Worm (Caenorhabditis elegans): ENCODE results near the gene nep-5.

Gene nep-5

ce11 chrII:5458683-5459410 lies 29.1 kb upstream of the nep-5 start:
- TF ChIP-seq blmp-1 (tag; optimal IDR thresholded peaks at IDR 0.05): peak; percentile 99
- TF ChIP-seq elt-3 (tag; optimal IDR thresholded peaks at IDR 0.05): peak in 4 of 6 experiments; percentile 11 to 73 (median 32)
- TF ChIP-seq ceh-63 (GFP tag; optimal IDR thresholded peaks at IDR 0.05): no peak
- TF ChIP-seq ceh-82 (tag; optimal IDR thresholded peaks at IDR 0.05): no peak
- TF ChIP-seq mep-1 (tag; optimal IDR thresholded peaks at IDR 0.05): peak; percentile 5
- TF ChIP-seq snu-23 (GFP tag; optimal IDR thresholded peaks at IDR 0.05): peak; percentile 11
- peak; percentile 2 for TF ChIP-seq nhr-71 (tag; optimal IDR thresholded peaks at IDR 0.05)
- TF ChIP-seq lin-14 (GFP tag; optimal IDR thresholded peaks at IDR 0.05): peak; percentile 71
- peak; percentile 4 for TF ChIP-seq unc-130 (tag; optimal IDR thresholded peaks at IDR 0.05)
- TF ChIP-seq jun-1 (tag; optimal IDR thresholded peaks at IDR 0.05): no peak

DNA sequence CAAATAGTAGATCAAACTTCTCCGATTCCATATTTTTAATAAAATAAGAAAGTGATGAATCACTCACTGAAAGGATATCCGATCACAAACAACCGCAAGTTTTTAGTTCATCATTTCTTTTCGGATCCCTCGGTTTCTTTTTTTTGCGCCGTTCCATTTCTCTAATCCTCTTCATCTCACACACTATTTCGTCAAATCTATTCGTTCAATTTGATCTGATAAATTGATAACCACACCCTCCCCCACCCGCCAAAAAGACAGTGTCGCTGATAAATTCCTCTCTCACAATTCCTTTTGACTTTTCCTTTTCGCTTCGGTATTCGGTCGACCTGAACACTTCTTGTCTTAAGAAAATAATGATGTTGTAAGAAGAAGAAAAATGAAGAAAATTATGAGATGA lies 28.4 kb upstream of the nep-5 start:
- peak; percentile 90 for TF ChIP-seq blmp-1 (tag; optimal IDR thresholded peaks at IDR 0.05)
- TF ChIP-seq lin-14 (GFP tag; optimal IDR thresholded peaks at IDR 0.05): peak; percentile 37
- TF ChIP-seq hlh-4 (tag; optimal IDR thresholded peaks at IDR 0.05): no peak
- no peak for TF ChIP-seq jun-1 (tag; optimal IDR thresholded peaks at IDR 0.05)
- no peak for TF ChIP-seq mep-1 (tag; optimal IDR thresholded peaks at IDR 0.05)
- TF ChIP-seq nhr-71 (tag; optimal IDR thresholded peaks at IDR 0.05): no peak
- peak; percentile 3 for TF ChIP-seq nhr-85 (tag)
- no peak for TF ChIP-seq pag-3 (tag; optimal IDR thresholded peaks at IDR 0.05; ENCODE audit: borderline replicate concordance, insufficient read depth)
- peak in 1 of 6 experiments; percentile 58 for TF ChIP-seq elt-3 (tag; optimal IDR thresholded peaks at IDR 0.05)
- TF ChIP-seq nhr-28 (tag; optimal IDR thresholded peaks at IDR 0.05): no peak

DNA sequence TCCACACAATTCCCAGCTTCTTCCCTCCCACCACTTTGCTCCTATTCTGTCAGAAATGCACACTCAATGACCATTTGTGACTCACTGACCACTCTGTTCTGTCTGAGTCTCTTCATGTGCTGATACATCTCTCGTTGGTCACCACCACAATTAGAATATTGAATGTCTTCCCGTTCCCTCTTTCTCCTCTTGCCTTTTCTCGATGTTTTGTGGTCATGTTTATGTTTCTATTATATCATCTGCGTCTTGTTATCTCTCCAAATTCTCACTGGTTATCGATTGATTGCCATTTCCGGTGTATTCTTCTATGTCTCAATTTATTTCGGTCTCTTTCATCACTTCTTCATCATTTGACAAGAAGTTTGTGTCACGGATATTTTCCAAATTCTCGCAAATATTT lies 27.0 kb upstream of the nep-5 start:
- peak; percentile 62 for TF ChIP-seq blmp-1 (tag; optimal IDR thresholded peaks at IDR 0.05)
- TF ChIP-seq nhr-77 (tag; optimal IDR thresholded peaks at IDR 0.05): no peak
- no peak for TF ChIP-seq nhr-12 (tag; optimal IDR thresholded peaks at IDR 0.05)
- TF ChIP-seq ets-5 (GFP tag; IDR thresholded peaks at IDR 0.05): no peak
- no peak for TF ChIP-seq dpl-1 (GFP tag; optimal IDR thresholded peaks at IDR 0.05)
- no peak for TF ChIP-seq mdl-1 (tag; optimal IDR thresholded peaks at IDR 0.05)
- TF ChIP-seq nhr-84 (tag; optimal IDR thresholded peaks at IDR 0.05): no peak
- no peak for TF ChIP-seq sptf-1 (tag; optimal IDR thresholded peaks at IDR 0.05)
- TF ChIP-seq mep-1 (tag; optimal IDR thresholded peaks at IDR 0.05): no peak
- peak; percentile 33 for TF ChIP-seq nhr-85 (tag)
- no peak for TF ChIP-seq aha-1 (tag; optimal IDR thresholded peaks at IDR 0.05)
- TF ChIP-seq snpc-4 (tag; optimal IDR thresholded peaks at IDR 0.05): no peak
- TF ChIP-seq egl-13 (tag; optimal IDR thresholded peaks at IDR 0.05): no peak
- TF ChIP-seq egl-27 (tag; optimal IDR thresholded peaks at IDR 0.05): no peak
- TF ChIP-seq elt-3 (tag; optimal IDR thresholded peaks at IDR 0.05): peak in 1 of 6 experiments; percentile 43
- TF ChIP-seq pag-3 (tag; optimal IDR thresholded peaks at IDR 0.05; ENCODE audit: borderline replicate concordance, insufficient read depth): no peak
- TF ChIP-seq hlh-4 (tag; optimal IDR thresholded peaks at IDR 0.05): no peak
- TF ChIP-seq lin-14 (GFP tag; optimal IDR thresholded peaks at IDR 0.05): peak; percentile 15
- no peak for TF ChIP-seq fos-1 (tag; optimal IDR thresholded peaks at IDR 0.05)

DNA sequence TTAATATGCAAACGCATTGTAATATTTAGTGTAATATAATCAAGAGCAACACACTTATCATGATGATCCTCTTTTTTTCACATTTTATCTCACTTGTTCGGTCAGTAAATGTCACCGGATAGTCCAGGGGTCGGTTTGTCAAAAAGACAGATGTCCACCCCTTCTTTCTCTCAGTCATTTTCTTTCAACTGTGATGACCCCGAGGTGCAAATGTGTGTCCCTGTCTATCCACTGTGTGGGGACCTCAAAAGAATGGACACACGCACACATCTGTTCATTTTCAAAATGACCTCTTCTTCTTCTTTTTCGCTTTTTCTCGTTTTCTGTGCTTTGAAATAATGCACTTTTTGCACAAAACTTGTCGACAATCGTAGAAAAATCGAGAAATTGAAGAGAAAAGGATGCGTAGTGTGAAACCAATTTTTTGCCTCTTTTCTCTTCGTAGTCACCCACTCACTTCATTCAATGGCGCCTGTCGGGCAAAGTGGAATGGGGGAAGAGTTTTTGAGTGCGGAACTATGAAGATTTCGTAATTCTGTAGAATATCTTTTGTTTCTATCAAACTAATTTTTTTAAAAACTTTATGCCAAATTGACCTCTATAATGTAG lies 24.1 kb upstream of the nep-5 start:
- TF ChIP-seq hlh-4 (tag; optimal IDR thresholded peaks at IDR 0.05) (no peak), ztf-4 (tag; optimal IDR thresholded peaks at IDR 0.05) (no peak), ceh-88 (GFP tag; IDR thresholded peaks at IDR 0.05) (no peak), lin-14 (GFP tag; optimal IDR thresholded peaks at IDR 0.05) (peak; percentile 65), dsc-1 (tag; optimal IDR thresholded peaks at IDR 0.05) (peak; percentile 24), rnt-1 (tag; optimal IDR thresholded peaks at IDR 0.05) (peak; percentile 6), blmp-1 (tag; optimal IDR thresholded peaks at IDR 0.05) (peak; percentile 70), mab-9 (GFP tag; IDR thresholded peaks at IDR 0.05) (no peak), nhr-71 (tag; optimal IDR thresholded peaks at IDR 0.05) (peak; percentile 7), F16B12.6 (tag; optimal IDR thresholded peaks at IDR 0.05) (no peak), fkh-10 (GFP tag; optimal IDR thresholded peaks at IDR 0.05) (peak; percentile 23), fkh-4 (tag; optimal IDR thresholded peaks at IDR 0.05; ENCODE audit: borderline replicate concordance) (no peak), lsy-2 (tag; optimal IDR thresholded peaks at IDR 0.05) (peak; percentile 4 to 9), unc-130 (tag; optimal IDR thresholded peaks at IDR 0.05) (peak; percentile 26), efl-1 (optimal IDR thresholded peaks at IDR 0.05) (peak in 1 of 2 experiments; percentile 4), efl-1 (GFP tag; optimal IDR thresholded peaks at IDR 0.05 in 1 of 2) (peak in 1 of 2 experiments; percentile 86), lir-3 (tag; optimal IDR thresholded peaks at IDR 0.05; ENCODE audit: poor library complexity) (no peak), pag-3 (tag; optimal IDR thresholded peaks at IDR 0.05; ENCODE audit: borderline replicate concordance, insufficient read depth) (no peak)

Measured in whole organism, L1 larva.